Fruit fly (Drosophila melanogaster): ENCODE data around the gene IntS12.

- no peak for TF ChIP-seq toe (GFP tag; optimal IDR thresholded peaks at IDR 0.05)
- TF ChIP-seq CG14711 (tag; optimal IDR thresholded peaks at IDR 0.05): no peak
- no peak for TF ChIP-seq CG11617 (GFP tag; optimal IDR thresholded peaks at IDR 0.05)
- TF ChIP-seq Hr96 (GFP tag; optimal IDR thresholded peaks at IDR 0.05): no peak
- no peak for TF ChIP-seq Mnt (GFP tag; optimal IDR thresholded peaks at IDR 0.05)
- no peak for TF ChIP-seq Crg-1 (GFP tag; optimal IDR thresholded peaks at IDR 0.05)
- no peak for TF ChIP-seq cic (GFP tag; optimal IDR thresholded peaks at IDR 0.05)
- no peak for TF ChIP-seq ovo (GFP tag; optimal IDR thresholded peaks at IDR 0.05)
- peak; percentile 5 for TF ChIP-seq kay (GFP tag; ENCODE audit: borderline replicate concordance)
- no peak for TF ChIP-seq CG33017 (tag; optimal IDR thresholded peaks at IDR 0.05)
These were observed 27.3 kb downstream of the IntS12 start for dm6 chr3R:26890499-26890898.
